Worm (Caenorhabditis elegans) whole organism, L4 larva: ENCODE results near the gene fbxa-63.

Source experiments
- D1046.2 ChIP-seq: fragments of 200-800 bp; sonication (Bioruptor generic); IDR thresholded peaks from 2 replicates; pipeline ENCODE4 v1.3.6; 2022; ENCODE audit warnings: missing genetic modification characterization, missing compliant biosample characterization
- F37D6.2 ChIP-seq: sonication (generic microtip); optimal IDR thresholded peaks from 2 replicates; lab custom pipeline; 2016; ENCODE audit warnings: mild to moderate bottlenecking, missing genetic modification characterization, missing compliant biosample characterization
- F44E2.7 ChIP-seq: fragments of 200-800 bp; sonication (Bioruptor generic); IDR thresholded peaks from 2 replicates; pipeline ENCODE4 v2.1.2; 2022; ENCODE audit warnings: missing genetic modification characterization, missing compliant biosample characterization
- T26A8.4 ChIP-seq: fragments of 200-800 bp; sonication (Bioruptor generic); IDR thresholded peaks from 2 replicates; pipeline ENCODE4 v1.3.6; 2022; ENCODE audit warnings: missing genetic modification characterization, missing compliant biosample characterization
- aha-1 ChIP-seq: fragments of 150-350 bp; peaks from one replicate; lab custom pipeline; 2014; ENCODE audit warnings: missing biosample characterization, missing genetic modification characterization
- arid-1 ChIP-seq: fragments of 200-800 bp; sonication (Bioruptor generic); conservative IDR thresholded peaks from 2 replicates; pipeline ENCODE4 v1.3.6; 2022; ENCODE audit warnings: missing genetic modification reagents, missing genetic modification characterization, missing compliant biosample characterization
- attf-4 ChIP-seq: sonication (generic microtip); optimal IDR thresholded peaks from 3 replicates; lab custom pipeline; 2017; ENCODE audit warnings: missing biosample characterization, missing genetic modification characterization
- ceh-28 ChIP-seq: fragments of 150-350 bp; optimal IDR thresholded peaks from 2 replicates; lab custom pipeline; 2014; ENCODE audit warnings: missing biosample characterization, missing genetic modification reagents, missing genetic modification characterization
- ceh-82 ChIP-seq: sonication (generic microtip); optimal IDR thresholded peaks from 2 replicates; lab custom pipeline; 2017; ENCODE audit warnings: missing biosample characterization, missing genetic modification characterization
- ctbp-1 ChIP-seq: fragments of 200-800 bp; sonication (Bioruptor generic); IDR thresholded peaks from 2 replicates; pipeline ENCODE4 v1.3.6; 2022; ENCODE audit warnings: missing genetic modification reagents, missing genetic modification characterization, missing compliant biosample characterization
- daf-19 ChIP-seq: fragments of 200-800 bp; sonication (Bioruptor generic); conservative IDR thresholded peaks from 2 replicates; pipeline ENCODE4 v1.3.6; 2022; ENCODE audit warnings: missing genetic modification characterization, missing compliant biosample characterization
- dmd-6 ChIP-seq: fragments of 200-800 bp; sonication (Bioruptor generic); IDR thresholded peaks from 2 replicates; pipeline ENCODE4 v1.3.6; 2022; ENCODE audit warnings: missing genetic modification reagents, missing genetic modification characterization, missing compliant biosample characterization
- dpl-1 ChIP-seq: fragments of 150-350 bp; optimal IDR thresholded peaks from 2 replicates; lab custom pipeline; 2014; ENCODE audit warnings: missing biosample characterization, missing genetic modification reagents, missing genetic modification characterization
- egl-43 ChIP-seq: fragments of 200-800 bp; sonication (Bioruptor generic); IDR thresholded peaks from 2 replicates; pipeline ENCODE4 v1.3.6; 2022; ENCODE audit warnings: missing genetic modification reagents, missing genetic modification characterization, missing compliant biosample characterization
- hlh-11 ChIP-seq: fragments of 200-800 bp; sonication (Bioruptor generic); optimal IDR thresholded peaks from 2 replicates; lab custom pipeline; 2018; ENCODE audit warnings: mild to moderate bottlenecking, missing genetic modification characterization, missing compliant biosample characterization
- hlh-30 ChIP-seq: sonication (generic microtip); optimal IDR thresholded peaks from 2 replicates; lab custom pipeline; 2017; ENCODE audit warnings: antibody characterized with exemption, mild to moderate bottlenecking, missing genetic modification characterization, missing compliant biosample characterization; ENCODE audit not compliant: insufficient read depth
- lin-1 ChIP-seq: fragments of 200-800 bp; sonication (Bioruptor generic); IDR thresholded peaks from 2 replicates; pipeline ENCODE4 v1.3.6; 2022; ENCODE audit warnings: missing genetic modification reagents, missing genetic modification characterization, missing compliant biosample characterization
- lin-13 ChIP-seq: fragments of 150-350 bp; optimal IDR thresholded peaks from 2 replicates; lab custom pipeline; 2014; ENCODE audit warnings: missing biosample characterization, missing genetic modification reagents, missing genetic modification characterization
- lin-29 ChIP-seq: fragments of 200-800 bp; sonication (Bioruptor generic); IDR thresholded peaks from 2 replicates; pipeline ENCODE4 v1.3.6; 2022; ENCODE audit warnings: missing genetic modification reagents, missing genetic modification characterization, missing compliant biosample characterization
- lin-38 ChIP-seq: fragments of 200-800 bp; sonication (Bioruptor generic); IDR thresholded peaks from 2 replicates; pipeline ENCODE4 v1.3.6; 2022; ENCODE audit warnings: missing genetic modification reagents, missing genetic modification characterization, missing compliant biosample characterization
- lin-39 ChIP-seq: fragments of 150-350 bp; optimal IDR thresholded peaks from 2 replicates; lab custom pipeline; 2014; ENCODE audit warnings: missing biosample characterization, missing genetic modification reagents, missing genetic modification characterization
- lsy-2 ChIP-seq, 2 experiments: fragments of 150-350 bp in 1 of 2; sonication (generic microtip) in 1 of 2; optimal IDR thresholded peaks; 2 replicates each; lab custom pipeline; 2014 to 2017; ENCODE audit warnings: missing biosample characterization in 2 of 2, missing genetic modification characterization in 2 of 2
- madf-5 ChIP-seq, 2 experiments: fragments of 200-800 bp; sonication (Bioruptor generic); IDR thresholded peaks; 2 replicates each; pipeline ENCODE4 v1.3.6; 2022; ENCODE audit warnings: missing compliant biosample characterization in 2 of 2, missing genetic modification characterization in 2 of 2
- mdt-29 ChIP-seq: fragments of 200-800 bp; sonication (Bioruptor generic); IDR thresholded peaks from 2 replicates; pipeline ENCODE4 v1.3.6; 2022; ENCODE audit warnings: missing genetic modification reagents, missing genetic modification characterization, missing compliant biosample characterization
- mep-1 ChIP-seq: fragments of 150-350 bp; sonication (generic microtip); optimal IDR thresholded peaks from 3 replicates; lab custom pipeline; 2014; ENCODE audit warnings: missing biosample characterization, missing genetic modification characterization
- mes-2 ChIP-seq: sonication (generic microtip); optimal IDR thresholded peaks from 2 replicates; lab custom pipeline; 2016; ENCODE audit warnings: missing genotype, mild to moderate bottlenecking, missing genetic modification characterization, missing compliant biosample characterization; ENCODE audit not compliant: poor library complexity, severe bottlenecking
- nhr-25 ChIP-seq: sonication (generic microtip); optimal IDR thresholded peaks from 2 replicates; lab custom pipeline; 2017; ENCODE audit warnings: missing genetic modification characterization, mild to moderate bottlenecking, missing compliant biosample characterization, antibody characterized with exemption, moderate library complexity, borderline replicate concordance; ENCODE audit not compliant: insufficient read depth
- nhr-28 ChIP-seq: fragments of 150-350 bp; optimal IDR thresholded peaks from 2 replicates; lab custom pipeline; 2014; ENCODE audit warnings: missing biosample characterization, missing genetic modification characterization
- nhr-41 ChIP-seq: fragments of 200-800 bp; sonication (Bioruptor generic); IDR thresholded peaks from 2 replicates; pipeline ENCODE4 v1.3.6; 2022; ENCODE audit warnings: missing genetic modification reagents, missing genetic modification characterization, missing compliant biosample characterization
- nhr-42 ChIP-seq: fragments of 200-800 bp; sonication (Bioruptor generic); IDR thresholded peaks from 2 replicates; pipeline ENCODE4 v1.3.6; 2022; ENCODE audit warnings: missing genetic modification characterization, missing compliant biosample characterization
- nhr-48 ChIP-seq: sonication (generic microtip); optimal IDR thresholded peaks from 2 replicates; lab custom pipeline; 2016; ENCODE audit warnings: mild to moderate bottlenecking, missing genetic modification characterization, missing compliant biosample characterization
- nhr-77 ChIP-seq: fragments of 150-350 bp; optimal IDR thresholded peaks from 2 replicates; lab custom pipeline; 2014; ENCODE audit warnings: missing biosample characterization, missing genetic modification characterization
- pqm-1 ChIP-seq: sonication (generic microtip); optimal IDR thresholded peaks from 2 replicates; lab custom pipeline; 2017; ENCODE audit warnings: missing biosample characterization, missing genetic modification characterization
- set-16 ChIP-seq: fragments of 200-800 bp; sonication (Bioruptor generic); IDR thresholded peaks from 2 replicates; pipeline ENCODE4 v1.3.6; 2022; ENCODE audit warnings: missing genetic modification reagents, missing genetic modification characterization, missing compliant biosample characterization
- skn-1 ChIP-seq: fragments of 150-350 bp; optimal IDR thresholded peaks from 2 replicates; lab custom pipeline; 2014; ENCODE audit warnings: missing biosample characterization, missing genetic modification characterization
- spr-1 ChIP-seq: sonication (generic microtip); optimal IDR thresholded peaks from 2 replicates; lab custom pipeline; 2016; ENCODE audit warnings: mild to moderate bottlenecking, missing genetic modification characterization, missing compliant biosample characterization
- spr-3 ChIP-seq: fragments of 200-800 bp; sonication (Bioruptor generic); optimal IDR thresholded peaks from 2 replicates; lab custom pipeline; 2018; ENCODE audit warnings: mild to moderate bottlenecking, missing genetic modification characterization, missing compliant biosample characterization
- unc-62 ChIP-seq, 3 experiments: fragments of 150-350 bp in 1 of 3; sonication (generic microtip); optimal IDR thresholded peaks in 2 of 3; peaks in 1 of 3; 1 replicate in 1 of 3; 2 replicates in 2 of 3; lab custom pipeline; 2014 to 2017; ENCODE audit warnings: missing biosample characterization in 3 of 3, missing genetic modification characterization in 3 of 3, missing genetic modification reagents in 3 of 3, missing genotype in 1 of 3
- zfp-3 ChIP-seq: fragments of 200-800 bp; sonication (Bioruptor generic); conservative IDR thresholded peaks from 2 replicates; pipeline ENCODE4 v1.3.6; 2022; ENCODE audit warnings: missing genetic modification reagents, missing genetic modification characterization, missing compliant biosample characterization

The fbxa-63 gene

ce11 chrIII:1201958-1202596 is 41.2 kb upstream of the fbxa-63 start, which contains the start of the genes mrpl-45 and Y119D3B.12 (continued):
- TF ChIP-seq F44E2.7 (no peak), mep-1 (peak; percentile 72), pqm-1 (no peak), D1046.2 (no peak), attf-4 (tag; lab: Kevin White, UChicago) (no peak)

ce11 chrIII:1205421-1205820 is 37.9 kb upstream of the fbxa-63 start:
- TF ChIP-seq set-16 (GFP tag; lab: Robert Waterston, UW): peak; percentile 65
- no peak for TF ChIP-seq nhr-48 (tag; lab: Kevin White, UChicago)
- peak in 1 of 2 experiments; percentile 40 for TF ChIP-seq unc-62 (GFP tag; optimal IDR thresholded peaks at IDR 0.05 in 1 of 2; lab: Kevin White, UChicago)
- TF ChIP-seq unc-62 (tag; optimal IDR thresholded peaks at IDR 0.05; lab: Kevin White, UChicago): no peak
- no peak for TF ChIP-seq egl-43 (GFP tag; lab: Robert Waterston, UW)

ce11 chrIII:1206331-1206730 is 37.0 kb upstream of the fbxa-63 start:
- TF ChIP-seq hlh-30 (tag; lab: Kevin White, UChicago): no peak
- TF ChIP-seq ceh-28: peak; percentile 52

- TF ChIP-seq ceh-28: peak; percentile 86
- no peak for TF ChIP-seq lin-29 (GFP tag; lab: Robert Waterston, UW)
- no peak for TF ChIP-seq F37D6.2 (tag; lab: Kevin White, UChicago)
- TF ChIP-seq nhr-77 (tag; lab: Kevin White, UChicago): no peak
Measured at ce11 chrIII:1207027-1207426, 36.3 kb upstream of the fbxa-63 start.

ce11 chrIII:1207852-1208251 is 35.5 kb upstream of the fbxa-63 start, which contains the start of gene orc-3:
Gene orc-3 (plus strand): TSS chrIII:1208133.
- no peak for TF ChIP-seq skn-1
- no peak for TF ChIP-seq zfp-3 (GFP tag; lab: Robert Waterston, UW)
- TF ChIP-seq ctbp-1: no peak
- TF ChIP-seq mep-1: peak; percentile 18
- no peak for TF ChIP-seq spr-3 (GFP tag; lab: Kevin White, UChicago)
- no peak for TF ChIP-seq nhr-25 (tag; lab: Kevin White, UChicago)
- TF ChIP-seq hlh-11: no peak
- no peak for TF ChIP-seq nhr-28 (tag; lab: Kevin White, UChicago)
- TF ChIP-seq lin-1 (GFP tag; lab: Robert Waterston, UW): no peak
- no peak for TF ChIP-seq ceh-82
- TF ChIP-seq lin-13 (GFP tag; lab: Kevin White, UChicago): peak; percentile 43
- peak; percentile 93 for TF ChIP-seq lin-38 (GFP tag; lab: Robert Waterston, UW)
- TF ChIP-seq mes-2 (tag; lab: Kevin White, UChicago): peak; percentile 68
- TF ChIP-seq lin-39: no peak
- TF ChIP-seq T26A8.4 (GFP tag; lab: Robert Waterston, UW): no peak
- no peak for TF ChIP-seq dmd-6 (GFP tag; lab: Robert Waterston, UW)
- TF ChIP-seq nhr-77 (tag; lab: Kevin White, UChicago): no peak
- no peak for TF ChIP-seq arid-1 (GFP tag; lab: Robert Waterston, UW)
- TF ChIP-seq spr-1 (tag; lab: Kevin White, UChicago): no peak
- TF ChIP-seq mdt-29 (GFP tag; lab: Robert Waterston, UW): no peak
- no peak for TF ChIP-seq nhr-42 (GFP tag; lab: Robert Waterston, UW)
- TF ChIP-seq dpl-1 (GFP tag; lab: Kevin White, UChicago): peak; percentile 84
- no peak for TF ChIP-seq madf-5 (GFP tag; IDR thresholded peaks at IDR 0.05; lab: Robert Waterston, UW)
- TF ChIP-seq daf-19: no peak
- no peak for TF ChIP-seq aha-1 (tag; lab: Kevin White, UChicago)
- TF ChIP-seq nhr-41 (GFP tag; lab: Robert Waterston, UW): no peak
- peak in 1 of 2 experiments; percentile 22 for TF ChIP-seq lsy-2 (tag; optimal IDR thresholded peaks at IDR 0.05; lab: Kevin White, UChicago)
